Worm (Caenorhabditis elegans): ENCODE results near the gene T01H3.5.

DNA sequence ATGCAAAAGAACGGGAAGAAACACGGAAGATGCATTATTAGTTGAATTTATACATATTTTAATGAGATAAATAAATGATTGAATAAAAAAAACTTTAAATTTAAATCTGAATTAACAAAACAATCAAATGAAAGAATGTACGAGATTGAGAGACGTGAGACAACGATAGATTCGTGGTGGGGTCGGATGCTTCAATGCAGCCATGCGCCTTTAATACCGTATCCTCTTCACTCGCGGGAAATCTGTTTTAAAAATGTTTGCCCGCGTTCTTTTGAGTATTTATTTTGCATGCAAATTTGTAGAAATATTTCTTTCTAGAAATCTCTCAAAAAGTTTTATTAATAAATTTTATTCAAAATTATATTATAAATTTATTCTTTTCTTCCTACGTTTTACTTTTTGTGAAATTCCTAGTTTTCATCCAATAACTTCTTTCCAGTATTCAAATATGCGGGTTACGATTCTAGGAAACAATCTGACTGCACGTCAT is 1.0 kb downstream of the T01H3.5 start, which contains the start of gene perm-1:
- TF ChIP-seq lin-15B (tag; optimal IDR thresholded peaks at IDR 0.05) (no peak), zag-1 (tag; optimal IDR thresholded peaks at IDR 0.05) (no peak), nhr-237 (tag; optimal IDR thresholded peaks at IDR 0.05) (no peak), ztf-11 (tag; optimal IDR thresholded peaks at IDR 0.05) (no peak), lin-39 (tag; optimal IDR thresholded peaks at IDR 0.05) (no peak), hlh-4 (tag; optimal IDR thresholded peaks at IDR 0.05) (no peak), zip-4 (GFP tag; optimal IDR thresholded peaks at IDR 0.05) (no peak), nhr-77 (tag; optimal IDR thresholded peaks at IDR 0.05) (no peak), pqm-1 (tag; optimal IDR thresholded peaks at IDR 0.05) (no peak), lir-3 (tag; optimal IDR thresholded peaks at IDR 0.05; ENCODE audit: poor library complexity) (no peak), nhr-28 (tag; optimal IDR thresholded peaks at IDR 0.05) (no peak), ceh-63 (GFP tag; optimal IDR thresholded peaks at IDR 0.05) (no peak), tlp-1 (tag; optimal IDR thresholded peaks at IDR 0.05) (no peak), alr-1 (tag; optimal IDR thresholded peaks at IDR 0.05; ENCODE audit: borderline replicate concordance) (no peak)

Data from whole organism, L1 larva.